Worm (Caenorhabditis elegans) whole organism, L4 larva: ENCODE measurements around the gene dkc-1.

Experiments
- D1046.2 ChIP-seq: fragments of 200-800 bp; sonication (Bioruptor generic); IDR thresholded peaks from 2 replicates; pipeline ENCODE4 v1.3.6; 2022; ENCODE audit warnings: missing genetic modification characterization, missing compliant biosample characterization
- F26F4.8 ChIP-seq: fragments of 200-800 bp; sonication (Bioruptor generic); conservative IDR thresholded peaks from 2 replicates; pipeline ENCODE4 v1.3.6; 2022; ENCODE audit warnings: missing genetic modification characterization, missing compliant biosample characterization
- F37D6.2 ChIP-seq: sonication (generic microtip); optimal IDR thresholded peaks from 2 replicates; lab custom pipeline; 2016; ENCODE audit warnings: mild to moderate bottlenecking, missing genetic modification characterization, missing compliant biosample characterization
- F49E8.2 ChIP-seq: sonication (generic microtip); optimal IDR thresholded peaks from 2 replicates; lab custom pipeline; 2016; ENCODE audit warnings: missing compliant biosample characterization, mild to moderate bottlenecking, missing genetic modification characterization, borderline replicate concordance
- T20F7.1 ChIP-seq: fragments of 200-800 bp; sonication (Bioruptor generic); optimal IDR thresholded peaks from 2 replicates; lab custom pipeline; 2018; ENCODE audit warnings: mild to moderate bottlenecking, missing genetic modification characterization, missing compliant biosample characterization
- T26A8.4 ChIP-seq: fragments of 200-800 bp; sonication (Bioruptor generic); IDR thresholded peaks from 2 replicates; pipeline ENCODE4 v1.3.6; 2022; ENCODE audit warnings: missing genetic modification characterization, missing compliant biosample characterization
- Y105C5A.15 ChIP-seq: fragments of 200-800 bp; sonication (Bioruptor generic); IDR thresholded peaks from 2 replicates; pipeline ENCODE4 v1.3.6; 2022; ENCODE audit warnings: missing genetic modification characterization, missing compliant biosample characterization
- Y5F2A.4 ChIP-seq: fragments of 200-800 bp; sonication (Bioruptor generic); optimal IDR thresholded peaks from 2 replicates; lab custom pipeline; 2018; ENCODE audit warnings: mild to moderate bottlenecking, missing genetic modification characterization, missing compliant biosample characterization
- Y75B8A.6 ChIP-seq: fragments of 200-800 bp; sonication (Bioruptor generic); IDR thresholded peaks from 2 replicates; pipeline ENCODE4 v1.3.6; 2022; ENCODE audit warnings: missing genetic modification reagents, missing genetic modification characterization, missing compliant biosample characterization
- ZK337.2 ChIP-seq: fragments of 200-800 bp; sonication (Bioruptor generic); IDR thresholded peaks from 2 replicates; pipeline ENCODE4 v1.3.6; 2022; ENCODE audit warnings: missing genetic modification reagents, missing genetic modification characterization, missing compliant biosample characterization
- ZK546.5 ChIP-seq, 2 experiments: sonication (generic microtip); optimal IDR thresholded peaks; 2 replicates each; lab custom pipeline; 2017; ENCODE audit warnings: missing biosample characterization in 2 of 2, missing genetic modification characterization in 2 of 2
- aly-2 ChIP-seq: sonication (generic microtip); optimal IDR thresholded peaks from 2 replicates; lab custom pipeline; 2018; ENCODE audit warnings: missing biosample characterization, missing genetic modification characterization
- ama-1 ChIP-seq: fragments of 150-350 bp; optimal IDR thresholded peaks from 2 replicates; lab custom pipeline; 2014; ENCODE audit warnings: inconsistent platforms, mixed read lengths
- arid-1 ChIP-seq: fragments of 200-800 bp; sonication (Bioruptor generic); conservative IDR thresholded peaks from 2 replicates; pipeline ENCODE4 v1.3.6; 2022; ENCODE audit warnings: missing genetic modification reagents, missing genetic modification characterization, missing compliant biosample characterization
- attf-4 ChIP-seq: sonication (generic microtip); optimal IDR thresholded peaks from 3 replicates; lab custom pipeline; 2017; ENCODE audit warnings: missing biosample characterization, missing genetic modification characterization
- ceh-32 ChIP-seq: sonication (generic microtip); optimal IDR thresholded peaks from 2 replicates; lab custom pipeline; 2016; ENCODE audit warnings: mild to moderate bottlenecking, missing genetic modification characterization, missing compliant biosample characterization; ENCODE audit not compliant: poor library complexity
- ceh-44 ChIP-seq: fragments of 200-800 bp; sonication (Bioruptor generic); IDR thresholded peaks from 2 replicates; pipeline ENCODE4 v1.3.6; 2022; ENCODE audit warnings: missing genetic modification reagents, missing genetic modification characterization, missing compliant biosample characterization
- ceh-62 ChIP-seq: sonication (generic microtip); optimal IDR thresholded peaks from 2 replicates; lab custom pipeline; 2017; ENCODE audit warnings: missing biosample characterization, missing genetic modification characterization
- daf-12 ChIP-seq: fragments of 150-350 bp; optimal IDR thresholded peaks from 2 replicates; lab custom pipeline; 2014; ENCODE audit warnings: missing biosample characterization, missing genetic modification reagents, missing genetic modification characterization
- daf-8 ChIP-seq: fragments of 200-800 bp; sonication (Bioruptor generic); IDR thresholded peaks from 2 replicates; pipeline ENCODE4 v1.3.6; 2022; ENCODE audit warnings: missing genetic modification characterization, missing compliant biosample characterization
- dmd-6 ChIP-seq: fragments of 200-800 bp; sonication (Bioruptor generic); IDR thresholded peaks from 2 replicates; pipeline ENCODE4 v1.3.6; 2022; ENCODE audit warnings: missing genetic modification reagents, missing genetic modification characterization, missing compliant biosample characterization
- dmd-9 ChIP-seq: fragments of 200-800 bp; sonication (Bioruptor generic); IDR thresholded peaks from 2 replicates; pipeline ENCODE4 v1.3.6; 2022; ENCODE audit warnings: missing genetic modification reagents, missing genetic modification characterization, missing compliant biosample characterization
- duxl-1 ChIP-seq: sonication (generic microtip); optimal IDR thresholded peaks from 2 replicates; lab custom pipeline; 2016; ENCODE audit warnings: mild to moderate bottlenecking, missing genetic modification characterization, moderate library complexity, missing compliant biosample characterization; ENCODE audit not compliant: poor library complexity
- dve-1 ChIP-seq: sonication (generic microtip); optimal IDR thresholded peaks from 2 replicates; lab custom pipeline; 2017; ENCODE audit warnings: antibody characterized with exemption, mild to moderate bottlenecking, missing genetic modification characterization, missing compliant biosample characterization; ENCODE audit not compliant: insufficient read depth
- gei-8 ChIP-seq: fragments of 200-800 bp; sonication (Bioruptor generic); optimal IDR thresholded peaks from 2 replicates; lab custom pipeline; 2018; ENCODE audit warnings: mild to moderate bottlenecking, missing genetic modification characterization, missing compliant biosample characterization
- hif-1 ChIP-seq, 2 experiments: sonication (generic microtip); optimal IDR thresholded peaks; 2 replicates each; lab custom pipeline; 2016 to 2017; ENCODE audit warnings: missing compliant biosample characterization in 2 of 2, missing genetic modification characterization in 2 of 2, missing genetic modification reagents in 2 of 2, missing genotype in 2 of 2, mild to moderate bottlenecking in 1 of 2
- hlh-11 ChIP-seq: fragments of 200-800 bp; sonication (Bioruptor generic); optimal IDR thresholded peaks from 2 replicates; lab custom pipeline; 2018; ENCODE audit warnings: mild to moderate bottlenecking, missing genetic modification characterization, missing compliant biosample characterization
- hmg-1.1 ChIP-seq: fragments of 200-800 bp; sonication (Bioruptor generic); IDR thresholded peaks from 2 replicates; pipeline ENCODE4 v1.3.6; 2022; ENCODE audit warnings: missing genetic modification reagents, missing genetic modification characterization, missing compliant biosample characterization
- lin-15B ChIP-seq: fragments of 150-350 bp; sonication (generic microtip); optimal IDR thresholded peaks from 3 replicates; lab custom pipeline; 2014; ENCODE audit warnings: missing biosample characterization, missing genetic modification characterization
- lin-29 ChIP-seq: fragments of 200-800 bp; sonication (Bioruptor generic); IDR thresholded peaks from 2 replicates; pipeline ENCODE4 v1.3.6; 2022; ENCODE audit warnings: missing genetic modification reagents, missing genetic modification characterization, missing compliant biosample characterization
- lir-3 ChIP-seq: sonication (generic microtip); optimal IDR thresholded peaks from 2 replicates; lab custom pipeline; 2016; ENCODE audit warnings: mild to moderate bottlenecking, missing genetic modification characterization, missing compliant biosample characterization
- madf-5 ChIP-seq, 2 experiments: fragments of 200-800 bp; sonication (Bioruptor generic); IDR thresholded peaks; 2 replicates each; pipeline ENCODE4 v1.3.6; 2022; ENCODE audit warnings: missing compliant biosample characterization in 2 of 2, missing genetic modification characterization in 2 of 2
- mdl-1 ChIP-seq, 2 experiments: fragments of 150-350 bp in 1 of 2; sonication (generic microtip) in 1 of 2; optimal IDR thresholded peaks; 2 replicates each; lab custom pipeline; 2014 to 2017; ENCODE audit warnings: missing biosample characterization in 2 of 2, missing genetic modification characterization in 2 of 2
- mes-2 ChIP-seq: sonication (generic microtip); optimal IDR thresholded peaks from 2 replicates; lab custom pipeline; 2016; ENCODE audit warnings: missing genotype, mild to moderate bottlenecking, missing genetic modification characterization, missing compliant biosample characterization; ENCODE audit not compliant: poor library complexity, severe bottlenecking
- nhr-102 ChIP-seq: sonication (generic microtip); optimal IDR thresholded peaks from 2 replicates; lab custom pipeline; 2016; ENCODE audit warnings: mild to moderate bottlenecking, missing genetic modification characterization, moderate library complexity, missing compliant biosample characterization
- nhr-11 ChIP-seq: fragments of 150-350 bp; optimal IDR thresholded peaks from 2 replicates; lab custom pipeline; 2014; ENCODE audit warnings: missing biosample characterization, missing genetic modification characterization
- nhr-111 ChIP-seq: fragments of 200-800 bp; sonication (Bioruptor generic); optimal IDR thresholded peaks from 2 replicates; lab custom pipeline; 2018; ENCODE audit warnings: mild to moderate bottlenecking, missing genetic modification characterization, missing compliant biosample characterization
- nhr-41 ChIP-seq: fragments of 200-800 bp; sonication (Bioruptor generic); IDR thresholded peaks from 2 replicates; pipeline ENCODE4 v1.3.6; 2022; ENCODE audit warnings: missing genetic modification reagents, missing genetic modification characterization, missing compliant biosample characterization
- nhr-6 ChIP-seq: fragments of 150-350 bp; optimal IDR thresholded peaks from 2 replicates; lab custom pipeline; 2014; ENCODE audit warnings: missing biosample characterization, missing genetic modification characterization
- nhr-76 ChIP-seq: fragments of 150-350 bp; optimal IDR thresholded peaks from 2 replicates; lab custom pipeline; 2014; ENCODE audit warnings: missing biosample characterization, missing genetic modification characterization
- nhr-77 ChIP-seq: fragments of 150-350 bp; optimal IDR thresholded peaks from 2 replicates; lab custom pipeline; 2014; ENCODE audit warnings: missing biosample characterization, missing genetic modification characterization
- php-3 ChIP-seq: fragments of 200-800 bp; sonication (Bioruptor generic); IDR thresholded peaks from 2 replicates; pipeline ENCODE4 v1.3.6; 2022; ENCODE audit warnings: missing genetic modification reagents, missing genetic modification characterization, missing compliant biosample characterization
- rbr-2 ChIP-seq: sonication (generic microtip); optimal IDR thresholded peaks from 2 replicates; lab custom pipeline; 2016; ENCODE audit warnings: missing genotype, missing genetic modification characterization, missing compliant biosample characterization
- saeg-2 ChIP-seq: fragments of 200-800 bp; sonication (Bioruptor generic); IDR thresholded peaks from 2 replicates; pipeline ENCODE4 v1.3.6; 2022; ENCODE audit warnings: missing genetic modification reagents, missing genetic modification characterization, missing compliant biosample characterization
- set-16 ChIP-seq: fragments of 200-800 bp; sonication (Bioruptor generic); IDR thresholded peaks from 2 replicates; pipeline ENCODE4 v1.3.6; 2022; ENCODE audit warnings: missing genetic modification reagents, missing genetic modification characterization, missing compliant biosample characterization
- snpc-1.2 ChIP-seq: fragments of 200-800 bp; sonication (Bioruptor generic); IDR thresholded peaks from 2 replicates; pipeline ENCODE4 v1.3.6; 2022; ENCODE audit warnings: missing genetic modification reagents, missing genetic modification characterization, missing compliant biosample characterization
- unc-39 ChIP-seq: sonication (generic microtip); optimal IDR thresholded peaks from 2 replicates; lab custom pipeline; 2017; ENCODE audit warnings: missing biosample characterization, missing genetic modification characterization
- unc-62 ChIP-seq, 3 experiments: fragments of 150-350 bp in 1 of 3; sonication (generic microtip); optimal IDR thresholded peaks in 2 of 3; peaks in 1 of 3; 1 replicate in 1 of 3; 2 replicates in 2 of 3; lab custom pipeline; 2014 to 2017; ENCODE audit warnings: missing biosample characterization in 3 of 3, missing genetic modification characterization in 3 of 3, missing genetic modification reagents in 3 of 3, missing genotype in 1 of 3
- vab-7 ChIP-seq: fragments of 200-800 bp; sonication (Bioruptor generic); IDR thresholded peaks from 2 replicates; pipeline ENCODE4 v1.3.6; 2022; ENCODE audit warnings: missing genetic modification reagents, missing genetic modification characterization, missing compliant biosample characterization
- zag-1 ChIP-seq: fragments of 150-350 bp; optimal IDR thresholded peaks from 2 replicates; lab custom pipeline; 2014; ENCODE audit warnings: missing biosample characterization, missing genetic modification characterization
- ztf-11 ChIP-seq: fragments of 150-350 bp; optimal IDR thresholded peaks from 2 replicates; lab custom pipeline; 2014; ENCODE audit warnings: missing biosample characterization, missing genetic modification characterization

Gene dkc-1

DNA sequence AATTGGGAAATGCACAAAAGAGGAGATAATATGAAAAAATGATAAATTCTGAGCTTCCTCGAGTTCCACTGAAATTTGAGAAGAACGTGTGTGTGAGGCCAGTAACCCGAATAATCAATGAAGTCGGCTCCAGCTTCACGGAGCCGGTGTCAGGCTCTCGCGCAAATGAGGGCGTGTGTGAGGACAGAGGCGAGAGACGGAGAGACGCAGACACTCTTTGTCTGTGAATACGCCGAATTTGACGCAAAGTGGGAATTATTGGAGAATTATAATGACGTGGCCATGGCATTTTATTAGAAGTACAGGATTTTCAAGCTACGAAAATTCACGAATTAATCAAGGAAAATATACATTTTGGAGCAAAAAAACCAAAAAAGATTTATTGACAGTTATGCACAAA lies 8.3 kb upstream of the dkc-1 start (continued):
- TF ChIP-seq nhr-11 (tag; lab: Kevin White, UChicago) (peak; percentile 50), ZK337.2 (GFP tag; lab: Robert Waterston, UW) (no peak), nhr-41 (GFP tag; lab: Robert Waterston, UW) (no peak), aly-2 (no peak), daf-12 (no peak), hif-1 (tag; optimal IDR thresholded peaks at IDR 0.05; lab: Kevin White, UChicago) (peak in 1 of 2 experiments; percentile 48), unc-62 (GFP tag; optimal IDR thresholded peaks at IDR 0.05 in 1 of 2; lab: Kevin White, UChicago) (peak in 1 of 2 experiments; percentile 88), unc-62 (tag; optimal IDR thresholded peaks at IDR 0.05; lab: Kevin White, UChicago) (no peak), rbr-2 (tag; lab: Kevin White, UChicago) (peak; percentile 61), T20F7.1 (no peak), Y5F2A.4 (GFP tag; lab: Kevin White, UChicago) (no peak), nhr-77 (no peak), ceh-62 (tag; lab: Kevin White, UChicago) (no peak), lin-29 (GFP tag; lab: Robert Waterston, UW) (no peak), arid-1 (0 out of 2 replicates have a peak, but pooled peaks have one; percentile 22), ama-1 (lab: Kevin White, UChicago) (peak; percentile 62), nhr-76 (tag; lab: Kevin White, UChicago) (no peak), php-3 (no peak), hlh-11 (tag; lab: Kevin White, UChicago) (peak; percentile 71), duxl-1 (no peak), ceh-32 (tag; lab: Kevin White, UChicago) (no peak), nhr-6 (tag; lab: Kevin White, UChicago) (peak; percentile 39), nhr-102 (tag; lab: Kevin White, UChicago) (peak; percentile 23), mes-2 (peak; percentile 66), gei-8 (GFP tag; lab: Kevin White, UChicago) (no peak), Y105C5A.15 (no peak), saeg-2 (GFP tag; lab: Robert Waterston, UW) (no peak), zag-1 (tag; lab: Kevin White, UChicago) (no peak), F26F4.8 (no peak), snpc-1.2 (GFP tag; lab: Robert Waterston, UW) (no peak), mdl-1 (tag; optimal IDR thresholded peaks at IDR 0.05; lab: Kevin White, UChicago) (peak in 1 of 2 experiments; percentile 8), set-16 (GFP tag; lab: Robert Waterston, UW) (no peak), ztf-11 (tag; lab: Kevin White, UChicago) (no peak), Y75B8A.6 (GFP tag; lab: Robert Waterston, UW) (no peak), lin-15B (tag; lab: Kevin White, UChicago) (no peak), madf-5 (GFP tag; IDR thresholded peaks at IDR 0.05; lab: Robert Waterston, UW) (no peak), hmg-1.1 (GFP tag; lab: Robert Waterston, UW) (0 out of 2 replicates have a peak, but pooled peaks have one; percentile 41), F49E8.2 (tag; lab: Kevin White, UChicago) (no peak), unc-39 (tag; lab: Kevin White, UChicago) (no peak), vab-7 (GFP tag; lab: Robert Waterston, UW) (no peak), ceh-44 (no peak), D1046.2 (GFP tag; lab: Robert Waterston, UW) (no peak), dmd-6 (GFP tag; lab: Robert Waterston, UW) (0 out of 2 replicates have a peak, but pooled peaks have one; percentile 14), ZK546.5 (tag; optimal IDR thresholded peaks at IDR 0.05; lab: Kevin White, UChicago) (no peak), nhr-111 (GFP tag; lab: Kevin White, UChicago) (no peak), daf-8 (no peak), F37D6.2 (tag; lab: Kevin White, UChicago) (no peak), dmd-9 (GFP tag; lab: Robert Waterston, UW) (no peak), dve-1 (tag; lab: Kevin White, UChicago) (peak; percentile 60), lir-3 (tag; lab: Kevin White, UChicago) (peak; percentile 11), T26A8.4 (GFP tag; lab: Robert Waterston, UW) (peak; percentile 26; the same call in 1 of the 2 replicates), attf-4 (no peak)
